Worm (Caenorhabditis elegans) whole organism, L2 larva: Measurements from ENCODE around the gene C17C3.9.

Source experiments
- C34F6.9 ChIP-seq: fragments of 150-350 bp; optimal IDR thresholded peaks from 2 replicates; lab custom pipeline; 2014; ENCODE audit warnings: missing biosample characterization, missing genetic modification characterization
- F13H6.1 ChIP-seq: sonication (generic microtip); optimal IDR thresholded peaks from 2 replicates; lab custom pipeline; 2016; ENCODE audit warnings: missing genetic modification characterization, missing compliant biosample characterization
- Y55F3AM.14 ChIP-seq: fragments of 200-800 bp; sonication (Bioruptor generic); optimal IDR thresholded peaks from 2 replicates; lab custom pipeline; 2018; ENCODE audit warnings: mild to moderate bottlenecking, missing genetic modification characterization, missing compliant biosample characterization
- alr-1 ChIP-seq: fragments of 150-350 bp; optimal IDR thresholded peaks from 2 replicates; lab custom pipeline; 2014; ENCODE audit warnings: missing biosample characterization, missing genetic modification characterization
- aly-2 ChIP-seq: fragments of 150-350 bp; optimal IDR thresholded peaks from 2 replicates; lab custom pipeline; 2014; ENCODE audit warnings: missing biosample characterization, missing genetic modification characterization
- ama-1 ChIP-seq: fragments of 150-350 bp; optimal IDR thresholded peaks from 2 replicates; lab custom pipeline; 2018; ENCODE audit warnings: inconsistent platforms
- dmd-4 ChIP-seq: sonication (generic microtip); optimal IDR thresholded peaks from 2 replicates; lab custom pipeline; 2017; ENCODE audit warnings: missing biosample characterization, missing genetic modification characterization
- elt-1 ChIP-seq: fragments of 150-350 bp; optimal IDR thresholded peaks from 2 replicates; lab custom pipeline; 2014; ENCODE audit warnings: missing biosample characterization, missing genetic modification characterization
- elt-3 ChIP-seq: sonication (generic microtip); optimal IDR thresholded peaks from 2 replicates; lab custom pipeline; 2017; ENCODE audit warnings: missing biosample characterization, missing genetic modification characterization
- fos-1 ChIP-seq: fragments of 150-350 bp; optimal IDR thresholded peaks from 2 replicates; lab custom pipeline; 2014; ENCODE audit warnings: missing biosample characterization, missing genetic modification characterization
- gmeb-1 ChIP-seq: fragments of 150-350 bp; optimal IDR thresholded peaks from 2 replicates; lab custom pipeline; 2014; ENCODE audit warnings: missing biosample characterization, missing genetic modification characterization
- lin-11 ChIP-seq: fragments of 150-350 bp; sonication (generic microtip); optimal IDR thresholded peaks from 2 replicates; lab custom pipeline; 2014; ENCODE audit warnings: missing biosample characterization, missing genetic modification characterization, inconsistent platforms, mixed read lengths
- lin-39 ChIP-seq: fragments of 150-350 bp; optimal IDR thresholded peaks from 2 replicates; lab custom pipeline; 2014; ENCODE audit warnings: missing biosample characterization, missing genetic modification reagents, missing genetic modification characterization
- lsy-2 ChIP-seq, 2 experiments: fragments of 150-350 bp in 1 of 2; sonication (generic microtip) in 1 of 2; optimal IDR thresholded peaks; 2 replicates each; lab custom pipeline; 2014 to 2017; ENCODE audit warnings: missing biosample characterization in 2 of 2, missing genetic modification characterization in 2 of 2
- mab-5 ChIP-seq: fragments of 150-350 bp; optimal IDR thresholded peaks from 2 replicates; lab custom pipeline; 2014; ENCODE audit warnings: missing biosample characterization, missing genetic modification characterization
- mbf-1 ChIP-seq: sonication (generic microtip); optimal IDR thresholded peaks from 2 replicates; lab custom pipeline; 2017; ENCODE audit warnings: missing biosample characterization, missing genetic modification characterization
- mdl-1 ChIP-seq, 2 experiments: fragments of 150-350 bp in 1 of 2; sonication (generic microtip) in 1 of 2; optimal IDR thresholded peaks; 2 replicates each; lab custom pipeline; 2017; ENCODE audit warnings: missing biosample characterization in 2 of 2, missing genetic modification characterization in 2 of 2
- nhr-11 ChIP-seq: fragments of 150-350 bp; optimal IDR thresholded peaks from 2 replicates; lab custom pipeline; 2014; ENCODE audit warnings: missing biosample characterization, missing genetic modification characterization
- nhr-12 ChIP-seq: fragments of 150-350 bp; optimal IDR thresholded peaks from 2 replicates; lab custom pipeline; 2014; ENCODE audit warnings: missing biosample characterization, missing genetic modification characterization
- nhr-129 ChIP-seq: fragments of 150-350 bp; optimal IDR thresholded peaks from 2 replicates; lab custom pipeline; 2014; ENCODE audit warnings: missing biosample characterization, missing genetic modification characterization
- nhr-21 ChIP-seq: fragments of 150-350 bp; optimal IDR thresholded peaks from 2 replicates; lab custom pipeline; 2014; ENCODE audit warnings: missing biosample characterization, missing genetic modification characterization
- nhr-237 ChIP-seq: fragments of 150-350 bp; optimal IDR thresholded peaks from 2 replicates; lab custom pipeline; 2014; ENCODE audit warnings: missing biosample characterization, missing genetic modification characterization
- nhr-25 ChIP-seq: fragments of 150-350 bp; sonication (generic microtip); optimal IDR thresholded peaks from 3 replicates; lab custom pipeline; 2014; ENCODE audit warnings: missing biosample characterization, missing genetic modification characterization
- nhr-77 ChIP-seq: fragments of 150-350 bp; optimal IDR thresholded peaks from 2 replicates; lab custom pipeline; 2014; ENCODE audit warnings: missing biosample characterization, missing genetic modification characterization
- peb-1 ChIP-seq: fragments of 150-350 bp; optimal IDR thresholded peaks from 2 replicates; lab custom pipeline; 2014; ENCODE audit warnings: missing biosample characterization, missing genetic modification characterization
- skn-1 ChIP-seq: sonication (generic microtip); optimal IDR thresholded peaks from 2 replicates; lab custom pipeline; 2017; ENCODE audit warnings: missing biosample characterization, missing genetic modification characterization
- sma-3 ChIP-seq: sonication (generic microtip); optimal IDR thresholded peaks from 2 replicates; lab custom pipeline; 2016; ENCODE audit warnings: missing genetic modification reagents, missing genetic modification characterization, missing compliant biosample characterization
- sma-9 ChIP-seq, 2 experiments: fragments of 150-350 bp in 1 of 2; sonication (generic microtip) in 1 of 2; optimal IDR thresholded peaks; 2 replicates each; lab custom pipeline; 2014 to 2016; ENCODE audit warnings: missing genetic modification characterization in 2 of 2, mild to moderate bottlenecking in 1 of 2, missing biosample characterization in 1 of 2, missing compliant biosample characterization in 1 of 2, missing genetic modification reagents in 1 of 2, moderate library complexity in 1 of 2
- snpc-4 ChIP-seq: fragments of 150-350 bp; optimal IDR thresholded peaks from 2 replicates; lab custom pipeline; 2014; ENCODE audit warnings: missing biosample characterization, missing genetic modification characterization
- unc-39 ChIP-seq: fragments of 150-350 bp; optimal IDR thresholded peaks from 2 replicates; lab custom pipeline; 2014; ENCODE audit warnings: missing biosample characterization, missing genetic modification characterization
- unc-55 ChIP-seq: fragments of 150-350 bp; sonication (generic microtip); optimal IDR thresholded peaks from 3 replicates; lab custom pipeline; 2014; ENCODE audit warnings: missing biosample characterization, missing genetic modification reagents, missing genetic modification characterization
- unc-62 ChIP-seq: fragments of 150-350 bp; optimal IDR thresholded peaks from 2 replicates; lab custom pipeline; 2014; ENCODE audit warnings: missing biosample characterization, missing genetic modification reagents, missing genetic modification characterization
- zag-1 ChIP-seq: fragments of 150-350 bp; optimal IDR thresholded peaks from 2 replicates; lab custom pipeline; 2014; ENCODE audit warnings: missing biosample characterization, missing genetic modification characterization
- ztf-1 ChIP-seq: fragments of 200-800 bp; sonication (Bioruptor generic); conservative IDR thresholded peaks from 2 replicates; pipeline ENCODE4 v1.3.6; 2022; ENCODE audit warnings: missing genetic modification characterization, missing compliant biosample characterization
- ztf-4 ChIP-seq: fragments of 150-350 bp; optimal IDR thresholded peaks from 2 replicates; lab custom pipeline; 2014; ENCODE audit warnings: missing biosample characterization, missing genetic modification characterization

Gene C17C3.9

DNA sequence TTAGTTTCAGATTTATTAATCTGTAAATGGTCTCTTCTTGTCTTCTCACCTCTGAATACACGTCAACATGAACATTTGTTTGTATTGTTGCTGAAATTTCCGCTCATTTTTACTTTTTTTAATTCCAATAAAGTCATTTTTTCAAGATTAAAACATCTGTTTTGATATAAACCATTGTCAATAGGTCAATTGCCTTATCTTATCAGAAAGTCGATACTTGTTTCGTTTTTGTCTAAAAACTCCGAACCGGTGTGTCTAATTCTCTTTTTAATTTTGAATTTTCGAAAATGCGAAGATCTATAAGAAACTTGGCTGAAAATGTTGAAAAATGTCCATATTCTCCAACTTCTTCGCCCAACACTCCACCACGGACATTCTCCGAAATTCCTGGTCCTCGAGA lies 28.3 kb downstream of the C17C3.9 start, which contains the start of gene cyp-44A1:
cyp-44A1 (plus strand) TSS at position 285 of the 400 bp plus-strand sequence.
- TF ChIP-seq unc-55 (no peak), fos-1 (tag; lab: Kevin White, UChicago) (peak; percentile 2)

DNA sequence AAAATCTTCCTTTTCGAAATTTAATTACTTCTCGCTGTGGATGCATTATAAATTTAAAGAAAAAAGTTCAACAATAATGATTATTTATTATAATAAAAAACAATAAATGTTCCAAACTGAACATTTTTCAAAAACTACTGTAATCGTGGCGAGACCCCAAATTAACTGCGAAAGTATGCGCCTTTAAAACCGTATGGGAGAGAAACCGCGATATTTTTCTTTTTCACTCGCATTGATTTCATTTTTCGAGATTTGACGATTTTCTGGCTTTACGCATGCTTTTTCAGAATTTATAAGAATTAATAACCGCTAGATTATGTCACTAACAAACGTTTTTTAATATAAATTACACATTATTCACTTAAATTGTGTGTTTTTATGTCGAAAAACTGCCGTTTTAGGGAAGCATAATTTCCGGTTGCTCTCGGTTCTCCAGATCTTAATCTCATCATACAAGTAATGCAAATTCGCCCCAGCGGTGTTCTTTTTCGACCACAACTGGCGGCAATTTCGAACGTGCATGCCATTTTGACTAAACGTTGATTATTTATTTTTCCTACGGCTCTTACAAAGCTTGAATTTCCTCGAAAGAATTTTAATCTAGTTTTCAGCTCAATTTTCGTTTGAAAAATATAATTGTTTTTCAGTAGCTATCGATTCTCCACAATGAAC lies 31.0 kb downstream of the C17C3.9 start, which contains the start of gene F12A10.8:
F12A10.8 (minus strand) TSS at position 79 of the 672 bp plus-strand sequence.
- TF ChIP-seq lsy-2 (tag; optimal IDR thresholded peaks at IDR 0.05; lab: Kevin White, UChicago) = peak in 1 of 2 experiments; percentile 49
- peak; percentile 35 for TF ChIP-seq nhr-129 (tag; lab: Kevin White, UChicago)
- TF ChIP-seq C34F6.9 (tag; lab: Kevin White, UChicago) = peak; percentile 33
- TF ChIP-seq gmeb-1 (tag; lab: Kevin White, UChicago) = peak; percentile 70
- TF ChIP-seq sma-3 (GFP tag; lab: Kevin White, UChicago) = no peak
- no peak for TF ChIP-seq nhr-11 (tag; lab: Kevin White, UChicago)
- TF ChIP-seq, all 48 proteins: peak for 4

DNA sequence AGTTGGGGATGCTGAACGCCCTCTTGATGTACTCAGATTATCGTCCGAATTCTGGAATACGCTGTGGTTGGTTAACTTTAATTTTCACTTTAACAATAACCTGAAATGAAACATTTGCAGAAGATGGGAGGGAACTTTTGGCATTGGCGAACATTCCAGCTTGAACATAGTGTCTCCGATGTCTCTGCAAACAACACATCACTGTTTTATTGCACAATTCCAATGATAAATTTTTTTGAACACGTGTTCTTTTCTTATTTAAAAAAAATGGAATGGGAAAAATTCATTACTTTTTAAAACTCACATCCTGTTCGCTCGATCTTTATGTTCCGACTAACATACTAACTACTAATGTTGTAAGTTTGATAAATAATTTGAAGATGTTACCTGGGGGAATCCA lies 31.6 kb downstream of the C17C3.9 start, which contains the start of gene fzy-1:
fzy-1 (plus strand) TSS at position 301 of the 400 bp plus-strand sequence.
- TF ChIP-seq unc-55 = no peak
- no peak for TF ChIP-seq dmd-4 (tag; lab: Kevin White, UChicago)
- TF ChIP-seq nhr-77 (tag; lab: Kevin White, UChicago) = no peak
- TF ChIP-seq mbf-1 = no peak
- no peak for TF ChIP-seq aly-2 (tag; lab: Kevin White, UChicago)
- no peak for TF ChIP-seq elt-3 (tag; lab: Kevin White, UChicago)

DNA sequence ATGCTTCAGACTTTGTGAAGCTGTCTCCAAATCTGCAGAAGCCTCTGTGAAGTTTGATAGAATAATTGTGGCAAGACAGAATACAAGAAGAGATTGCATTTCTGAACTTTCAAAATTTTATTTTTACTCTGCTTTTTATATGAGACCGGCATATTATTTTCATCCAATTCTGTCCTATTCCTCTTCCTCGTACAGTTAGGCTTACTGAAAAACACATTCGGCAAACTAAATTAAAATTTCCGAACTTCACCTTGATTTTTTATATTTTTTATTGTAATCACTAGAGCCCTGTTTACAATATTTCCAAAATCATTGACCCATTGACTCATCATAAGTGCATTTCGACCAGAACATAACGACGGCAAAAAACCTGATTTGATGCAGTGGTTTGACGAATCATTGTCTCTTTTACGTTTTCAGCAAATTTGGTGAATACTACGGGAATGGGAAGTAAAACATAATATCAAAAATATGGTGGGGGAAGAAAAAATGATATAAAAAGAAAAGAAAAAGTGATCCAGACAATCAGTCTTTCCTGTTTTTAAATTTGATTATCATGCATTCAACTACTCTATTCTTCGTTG lies 33.8 kb downstream of the C17C3.9 start, which contains the start of the genes suex-1 and F12A10.9:
suex-1 (minus strand) TSS at position 101 of the 584 bp plus-strand sequence.
F12A10.9 (plus strand) TSS at position 534 of the 584 bp plus-strand sequence.
- TF ChIP-seq ama-1 (lab: Kevin White, UChicago) = no peak

DNA sequence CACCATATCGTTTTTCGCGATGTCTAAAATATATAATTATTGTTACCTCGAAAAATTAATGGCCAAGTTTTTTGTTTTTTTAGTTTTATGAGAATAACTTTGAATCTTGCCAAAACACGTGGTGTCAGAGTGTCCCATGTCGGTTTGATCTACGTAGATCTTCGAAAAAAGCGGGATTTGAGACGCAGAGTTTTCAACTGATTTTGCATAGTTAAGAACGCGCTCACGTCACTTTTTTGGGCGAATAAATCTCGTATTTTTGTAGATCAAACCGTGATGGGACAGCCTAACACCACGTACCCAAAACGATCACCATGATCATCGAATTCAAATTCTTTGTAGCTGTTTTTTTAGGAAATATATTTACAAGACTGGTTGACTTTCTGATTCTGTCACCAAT lies 34.5 kb downstream of the C17C3.9 start:
- TF ChIP-seq lin-39 = no peak
- no peak for TF ChIP-seq unc-55
- TF ChIP-seq ztf-1 (GFP tag; lab: Robert Waterston, UW) = no peak
- no peak for TF ChIP-seq nhr-11 (tag; lab: Kevin White, UChicago)
- TF ChIP-seq sma-9 (GFP tag; optimal IDR thresholded peaks at IDR 0.05; lab: Kevin White, UChicago) = no peak
- no peak for TF ChIP-seq sma-9 (tag; optimal IDR thresholded peaks at IDR 0.05; lab: Kevin White, UChicago)
- TF ChIP-seq alr-1 (tag; lab: Kevin White, UChicago) = no peak
- TF ChIP-seq elt-1 (tag; lab: Kevin White, UChicago) = no peak
- no peak for TF ChIP-seq elt-3 (tag; lab: Kevin White, UChicago)
- TF ChIP-seq zag-1 (tag; lab: Kevin White, UChicago) = no peak
- TF ChIP-seq nhr-21 = no peak
- TF ChIP-seq sma-3 (GFP tag; lab: Kevin White, UChicago) = no peak
- no peak for TF ChIP-seq mbf-1
- no peak for TF ChIP-seq peb-1 (tag; lab: Kevin White, UChicago)
- no peak for TF ChIP-seq gmeb-1 (tag; lab: Kevin White, UChicago)

DNA sequence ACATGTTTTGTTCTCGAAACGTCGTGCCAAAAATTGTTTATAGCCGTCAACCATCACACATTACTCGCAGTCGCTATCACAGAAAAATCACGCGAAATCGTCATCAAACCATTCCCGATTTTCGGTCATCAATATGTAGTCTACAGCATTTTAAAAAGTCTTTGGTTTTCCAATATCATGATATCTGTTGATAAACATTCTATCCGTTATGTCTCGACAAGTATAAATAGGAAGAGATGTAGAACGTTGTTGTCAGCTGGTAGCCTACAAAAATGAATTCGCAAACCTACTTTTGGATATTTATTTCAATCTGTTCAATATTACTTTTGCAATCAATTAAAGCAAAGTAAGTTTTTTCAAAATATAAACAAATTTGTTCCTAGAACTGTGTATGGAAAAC lies 35.7 kb downstream of the C17C3.9 start, which contains the start of gene F12A10.1:
F12A10.1 (plus strand) TSS at position 166 of the 400 bp plus-strand sequence.
- TF ChIP-seq mdl-1 (tag; optimal IDR thresholded peaks at IDR 0.05; lab: Kevin White, UChicago) (no peak), zag-1 (tag; lab: Kevin White, UChicago) (no peak), ztf-4 (no peak), gmeb-1 (tag; lab: Kevin White, UChicago) (no peak), fos-1 (tag; lab: Kevin White, UChicago) (peak; percentile 4), Y55F3AM.14 (no peak), sma-3 (GFP tag; lab: Kevin White, UChicago) (peak; percentile 1), nhr-21 (peak; percentile 1)

DNA sequence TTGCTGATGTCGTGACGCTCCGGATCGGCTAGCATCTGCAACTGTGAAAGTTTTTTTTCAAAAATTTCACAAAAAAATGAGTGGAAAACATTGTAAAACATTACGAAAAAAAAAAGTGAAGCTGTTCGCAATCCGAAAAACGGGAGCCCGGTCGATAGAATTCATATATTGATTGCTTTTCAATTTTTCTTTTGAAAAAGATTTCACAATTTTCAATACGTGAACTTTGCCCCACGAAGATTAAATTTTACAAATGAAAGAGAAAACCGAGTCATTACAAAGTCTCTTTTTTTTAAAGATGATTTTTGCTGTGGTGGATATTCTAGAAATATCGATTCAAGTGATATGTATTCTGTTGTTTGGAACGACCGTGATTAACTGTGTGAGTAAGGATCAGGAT lies 37.7 kb downstream of the C17C3.9 start, which contains the start of gene F12A10.6:
F12A10.6 (minus strand) TSS at position 101 of the 400 bp plus-strand sequence.
- TF ChIP-seq zag-1 (tag; lab: Kevin White, UChicago) = no peak
- TF ChIP-seq unc-39 (tag; lab: Kevin White, UChicago) = no peak
- TF ChIP-seq nhr-77 (tag; lab: Kevin White, UChicago) = no peak
- no peak for TF ChIP-seq F13H6.1 (tag; lab: Kevin White, UChicago)
- TF ChIP-seq nhr-25 = no peak
- no peak for TF ChIP-seq unc-62 (GFP tag; lab: Kevin White, UChicago)
- no peak for TF ChIP-seq ztf-4
- no peak for TF ChIP-seq nhr-12 (tag; lab: Kevin White, UChicago)
- TF ChIP-seq nhr-237 = no peak
- TF ChIP-seq snpc-4 (tag; lab: Kevin White, UChicago) = no peak
- no peak for TF ChIP-seq lin-11 (tag; lab: Kevin White, UChicago)
- TF ChIP-seq lin-39 = no peak
- TF ChIP-seq mab-5 (tag; lab: Kevin White, UChicago) = no peak
- no peak for TF ChIP-seq elt-3 (tag; lab: Kevin White, UChicago)
- TF ChIP-seq ama-1 (lab: Kevin White, UChicago) = no peak
- no peak for TF ChIP-seq skn-1
- TF ChIP-seq C34F6.9 (tag; lab: Kevin White, UChicago) = no peak
- TF ChIP-seq, all 48 proteins: peak for 0
